Fruit fly (Drosophila melanogaster) whole organism, pupa: ENCODE data around the gene Twdlalpha.

ENCODE experiments used
- CG14655 ChIP-seq: fragments of 200-800 bp; sonication (Bioruptor generic); optimal IDR thresholded peaks from 3 replicates; lab custom pipeline; 2017; ENCODE audit warnings: mild to moderate bottlenecking, missing biosample characterization, missing genetic modification reagents, missing genetic modification characterization
- CG15710 ChIP-seq: fragments of 200-800 bp; sonication (Bioruptor generic); optimal IDR thresholded peaks from 2 replicates; lab custom pipeline; 2018; ENCODE audit warnings: missing biosample characterization, mild to moderate bottlenecking, missing genetic modification characterization, moderate library complexity
- CG17806 ChIP-seq: fragments of 200-800 bp; sonication (Bioruptor generic); optimal IDR thresholded peaks from 2 replicates; lab custom pipeline; 2018; ENCODE audit warnings: missing biosample characterization, mild to moderate bottlenecking, missing genetic modification characterization, moderate library complexity
- CG32121 ChIP-seq: fragments of 200-800 bp; sonication (Bioruptor generic); IDR thresholded peaks from 2 replicates; pipeline ENCODE4 v1.3.6; 2022; ENCODE audit warnings: missing biosample characterization, missing genetic modification characterization
- CG9948 ChIP-seq: fragments of 200-800 bp; sonication (Bioruptor generic); optimal IDR thresholded peaks from 2 replicates; lab custom pipeline; 2018; ENCODE audit warnings: missing biosample characterization, mild to moderate bottlenecking, missing genetic modification characterization, moderate library complexity
- EcR ChIP-seq: fragments of 200-800 bp; sonication (Bioruptor generic); optimal IDR thresholded peaks from 3 replicates; lab custom pipeline; 2019; ENCODE audit warnings: missing biosample characterization, missing genetic modification characterization, mild to moderate bottlenecking, moderate library complexity, missing genetic modification reagents
- Ets98B ChIP-seq: fragments of 200-800 bp; sonication (Bioruptor generic); IDR thresholded peaks from 2 replicates; pipeline ENCODE4 v1.3.6; 2022; ENCODE audit warnings: missing biosample characterization, missing genetic modification characterization
- Pif1B ChIP-seq: fragments of 200-800 bp; sonication (Bioruptor generic); optimal IDR thresholded peaks from 3 replicates; lab custom pipeline; 2016; ENCODE audit warnings: missing biosample characterization, missing genetic modification characterization
- Snoo ChIP-seq: fragments of 200-800 bp; sonication (Bioruptor generic); optimal IDR thresholded peaks from 3 replicates; lab custom pipeline; 2017; ENCODE audit warnings: missing biosample characterization, mild to moderate bottlenecking, missing genetic modification characterization, inconsistent platforms
- gl ChIP-seq: fragments of 200-800 bp; sonication (Bioruptor generic); optimal IDR thresholded peaks from 2 replicates; lab custom pipeline; 2018; ENCODE audit warnings: missing biosample characterization, mild to moderate bottlenecking, missing genetic modification characterization

- TF ChIP-seq CG14655 (GFP tag; lab: Kevin White, UChicago): no peak
- no peak for TF ChIP-seq CG15710 (tag; lab: Kevin White, UChicago)
- TF ChIP-seq Pif1B (GFP tag; lab: Kevin White, UChicago): no peak
- no peak for TF ChIP-seq Snoo (tag; lab: Kevin White, UChicago)
- no peak for TF ChIP-seq CG9948
- TF ChIP-seq CG17806 (tag; lab: Kevin White, UChicago): no peak
- no peak for TF ChIP-seq EcR (GFP tag; lab: Kevin White, UChicago)
- no peak for TF ChIP-seq Ets98B (GFP tag; lab: Robert Waterston, UW)
- TF ChIP-seq CG32121: no peak
- no peak for TF ChIP-seq gl (tag; lab: Kevin White, UChicago)
Observed at dm6 chrX:16742547-16742946, at the start of gene Twdlalpha.
